Worm (Caenorhabditis elegans) whole organism, mixed stage, embryonic: ENCODE results near the gene F14E5.2.
A peak's percentile ranks its signal among the peaks of the same experiment; 100 is the strongest.

Experiments used
- M03D4.4 ChIP-seq: sonication (generic microtip); optimal IDR thresholded peaks from 2 replicates; lab custom pipeline; 2017; ENCODE audit warnings: mild to moderate bottlenecking, missing genetic modification characterization, missing compliant biosample characterization
- bed-3 ChIP-seq: fragments of 200-800 bp; sonication (Bioruptor generic); optimal IDR thresholded peaks from 3 replicates; lab custom pipeline; 2018; ENCODE audit warnings: mild to moderate bottlenecking, missing genetic modification characterization, moderate library complexity, missing compliant biosample characterization
- ceh-83 ChIP-seq: fragments of 200-800 bp; sonication (Bioruptor generic); optimal IDR thresholded peaks from 2 replicates; lab custom pipeline; 2018; ENCODE audit warnings: mild to moderate bottlenecking, missing genetic modification characterization, missing compliant biosample characterization
- ces-1 ChIP-seq: fragments of 150-350 bp; optimal IDR thresholded peaks from 2 replicates; lab custom pipeline; 2014; ENCODE audit warnings: missing biosample characterization, missing genetic modification reagents, missing genetic modification characterization
- cnd-1 ChIP-seq: fragments of 200-800 bp; sonication (Bioruptor generic); optimal IDR thresholded peaks from 2 replicates; lab custom pipeline; 2018; ENCODE audit warnings: mild to moderate bottlenecking, missing genetic modification characterization, missing compliant biosample characterization
- drap-1 ChIP-seq: fragments of 200-800 bp; sonication (Bioruptor generic); optimal IDR thresholded peaks from 3 replicates; lab custom pipeline; 2018; ENCODE audit warnings: mild to moderate bottlenecking, missing genetic modification characterization, missing compliant biosample characterization
- elt-1 ChIP-seq: sonication (generic microtip); optimal IDR thresholded peaks from 2 replicates; lab custom pipeline; 2017; ENCODE audit warnings: missing genetic modification characterization, mild to moderate bottlenecking, missing compliant biosample characterization, antibody characterized with exemption, moderate library complexity, borderline replicate concordance; ENCODE audit not compliant: insufficient read depth
- elt-3 ChIP-seq: fragments of 150-350 bp; optimal IDR thresholded peaks from 2 replicates; lab custom pipeline; 2014; ENCODE audit warnings: missing biosample characterization, missing genetic modification characterization
- flh-1 ChIP-seq: fragments of 200-800 bp; sonication (Bioruptor generic); optimal IDR thresholded peaks from 2 replicates; lab custom pipeline; 2018; ENCODE audit warnings: mild to moderate bottlenecking, missing genetic modification characterization, moderate library complexity, missing compliant biosample characterization
- lin-13 ChIP-seq: fragments of 150-350 bp; optimal IDR thresholded peaks from 2 replicates; lab custom pipeline; 2014; ENCODE audit warnings: missing biosample characterization, missing genetic modification characterization
- lin-32 ChIP-seq: fragments of 200-800 bp; sonication (Bioruptor generic); optimal IDR thresholded peaks from 2 replicates; lab custom pipeline; 2018; ENCODE audit warnings: mild to moderate bottlenecking, missing genetic modification characterization, missing compliant biosample characterization
- lsy-2 ChIP-seq: fragments of 150-350 bp; optimal IDR thresholded peaks from 2 replicates; lab custom pipeline; 2014; ENCODE audit warnings: missing biosample characterization, missing genetic modification characterization
- mab-5 ChIP-seq: fragments of 150-350 bp; optimal IDR thresholded peaks from 2 replicates; lab custom pipeline; 2014; ENCODE audit warnings: missing biosample characterization, missing genetic modification characterization
- mep-1 ChIP-seq: fragments of 150-350 bp; optimal IDR thresholded peaks from 2 replicates; lab custom pipeline; 2017; ENCODE audit warnings: missing biosample characterization, missing genetic modification reagents, missing genetic modification characterization, inconsistent platforms
- mls-2 ChIP-seq: sonication (generic microtip); optimal IDR thresholded peaks from 2 replicates; lab custom pipeline; 2016; ENCODE audit warnings: mild to moderate bottlenecking, missing genetic modification characterization, moderate library complexity, missing compliant biosample characterization
- nhr-12 ChIP-seq: fragments of 150-350 bp; optimal IDR thresholded peaks from 2 replicates; lab custom pipeline; 2014; ENCODE audit warnings: missing biosample characterization, missing genetic modification characterization
- nhr-2 ChIP-seq: fragments of 150-350 bp; optimal IDR thresholded peaks from 2 replicates; lab custom pipeline; 2014; ENCODE audit warnings: missing biosample characterization, missing genetic modification characterization
- nhr-237 ChIP-seq: fragments of 150-350 bp; optimal IDR thresholded peaks from 2 replicates; lab custom pipeline; 2014; ENCODE audit warnings: missing biosample characterization, missing genetic modification characterization
- nhr-28 ChIP-seq: fragments of 150-350 bp; optimal IDR thresholded peaks from 2 replicates; lab custom pipeline; 2014; ENCODE audit warnings: missing biosample characterization, missing genetic modification characterization
- nhr-76 ChIP-seq: sonication (generic microtip); optimal IDR thresholded peaks from 2 replicates; lab custom pipeline; 2017; ENCODE audit warnings: missing biosample characterization, missing genetic modification characterization
- pha-4 ChIP-seq: fragments of 150-350 bp; optimal IDR thresholded peaks from 2 replicates; lab custom pipeline; 2018; ENCODE audit warnings: missing biosample characterization, missing genetic modification reagents, missing genetic modification characterization
- sem-2 ChIP-seq: fragments of 200-800 bp; sonication (Bioruptor generic); optimal IDR thresholded peaks from 2 replicates; lab custom pipeline; 2018; ENCODE audit warnings: mild to moderate bottlenecking, missing genetic modification characterization, missing compliant biosample characterization
- snpc-4 ChIP-seq: fragments of 150-350 bp; optimal IDR thresholded peaks from 2 replicates; lab custom pipeline; 2014; ENCODE audit warnings: missing biosample characterization, missing genetic modification characterization
- sptf-1 ChIP-seq: sonication (generic microtip); optimal IDR thresholded peaks from 2 replicates; lab custom pipeline; 2017; ENCODE audit warnings: mild to moderate bottlenecking, missing genetic modification characterization, moderate library complexity, missing compliant biosample characterization
- tbx-8 ChIP-seq: fragments of 200-800 bp; sonication (Bioruptor generic); optimal IDR thresholded peaks from 2 replicates; lab custom pipeline; 2018; ENCODE audit warnings: mild to moderate bottlenecking, missing genetic modification characterization, moderate library complexity, missing compliant biosample characterization
- unc-120 ChIP-seq: sonication (generic microtip); optimal IDR thresholded peaks from 2 replicates; lab custom pipeline; 2017; ENCODE audit warnings: missing genetic modification characterization, missing compliant biosample characterization; ENCODE audit not compliant: poor library complexity, severe bottlenecking
- unc-39 ChIP-seq: fragments of 150-350 bp; optimal IDR thresholded peaks from 2 replicates; lab custom pipeline; 2014; ENCODE audit warnings: missing biosample characterization, missing genetic modification characterization
- unc-62 ChIP-seq: fragments of 150-350 bp; optimal IDR thresholded peaks from 2 replicates; lab custom pipeline; 2014; ENCODE audit warnings: missing biosample characterization, missing genetic modification reagents, missing genetic modification characterization
- zip-8 ChIP-seq: fragments of 150-350 bp; optimal IDR thresholded peaks from 2 replicates; lab custom pipeline; 2014; ENCODE audit warnings: missing biosample characterization, missing genetic modification characterization
- ztf-11 ChIP-seq: fragments of 150-350 bp; optimal IDR thresholded peaks from 2 replicates; lab custom pipeline; 2014; ENCODE audit warnings: missing biosample characterization, missing genetic modification characterization

The F14E5.2 gene

DNA sequence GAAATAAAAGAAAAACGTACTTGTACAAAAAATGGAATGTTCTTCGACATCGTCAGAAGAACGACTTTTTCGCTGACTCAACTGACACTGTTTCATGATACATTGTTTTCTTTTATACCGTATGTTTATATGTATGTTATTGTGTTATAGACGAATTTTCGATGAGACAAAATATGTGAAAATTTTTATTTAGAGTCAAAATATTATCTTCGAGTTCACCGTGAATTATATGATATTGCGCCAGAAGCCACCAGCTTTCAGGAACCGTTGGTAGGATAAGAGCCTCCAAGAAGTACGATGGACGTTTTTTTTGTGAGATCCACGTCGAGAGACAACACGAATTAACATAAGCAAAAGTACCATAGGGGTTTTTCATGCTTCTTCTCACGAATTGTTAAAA lies 27.4 kb upstream of the F14E5.2 start, which contains the start of gene F22B5.6:
Gene F22B5.6 (minus strand): TSS at position 101 of the 400 bp plus-strand sequence.
- TF ChIP-seq lin-13 (tag; lab: Kevin White, UChicago) (no peak), elt-3 (tag; lab: Kevin White, UChicago) (no peak), nhr-2 (no peak)

DNA sequence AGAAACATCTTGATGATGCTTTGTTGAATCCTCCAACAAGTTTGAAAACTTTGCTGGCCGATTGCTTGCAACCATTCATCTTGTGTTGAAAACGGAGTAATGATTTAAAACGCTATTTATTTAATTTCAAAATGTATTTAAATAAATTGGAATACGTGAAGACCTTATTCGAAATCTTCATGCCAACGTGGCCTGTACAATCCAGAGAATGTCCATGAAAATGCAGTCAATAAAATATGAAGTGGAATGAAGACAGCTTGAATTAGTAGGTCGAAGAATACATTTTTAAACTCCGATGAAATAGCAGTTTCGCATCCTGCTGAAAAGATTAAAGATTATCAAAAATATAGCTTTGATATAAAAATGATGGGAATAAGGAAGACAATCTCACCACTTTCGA lies 25.9 kb upstream of the F14E5.2 start, which contains the start of gene F22B5.5:
Gene F22B5.5 (minus strand): TSS at position 101 of the 400 bp plus-strand sequence.
- no peak for TF ChIP-seq sem-2 (GFP tag; lab: Kevin White, UChicago)
- no peak for TF ChIP-seq lin-32 (GFP tag; lab: Kevin White, UChicago)
- TF ChIP-seq lin-13 (tag; lab: Kevin White, UChicago) = no peak
- TF ChIP-seq snpc-4 (tag; lab: Kevin White, UChicago) = no peak
- no peak for TF ChIP-seq bed-3 (GFP tag; lab: Kevin White, UChicago)
- TF ChIP-seq tbx-8 (GFP tag; lab: Kevin White, UChicago) = no peak
- no peak for TF ChIP-seq flh-1
- TF ChIP-seq elt-3 (tag; lab: Kevin White, UChicago) = no peak
- no peak for TF ChIP-seq cnd-1 (tag; lab: Kevin White, UChicago)
- no peak for TF ChIP-seq unc-62 (GFP tag; lab: Kevin White, UChicago)
- no peak for TF ChIP-seq ceh-83
- TF ChIP-seq elt-1 (tag; lab: Kevin White, UChicago) = no peak
- TF ChIP-seq mep-1 (tag; lab: Kevin White, UChicago) = no peak
- no peak for TF ChIP-seq nhr-237 (tag; lab: Kevin White, UChicago)
- no peak for TF ChIP-seq nhr-2
- TF ChIP-seq mls-2 = no peak
- no peak for TF ChIP-seq mab-5

DNA sequence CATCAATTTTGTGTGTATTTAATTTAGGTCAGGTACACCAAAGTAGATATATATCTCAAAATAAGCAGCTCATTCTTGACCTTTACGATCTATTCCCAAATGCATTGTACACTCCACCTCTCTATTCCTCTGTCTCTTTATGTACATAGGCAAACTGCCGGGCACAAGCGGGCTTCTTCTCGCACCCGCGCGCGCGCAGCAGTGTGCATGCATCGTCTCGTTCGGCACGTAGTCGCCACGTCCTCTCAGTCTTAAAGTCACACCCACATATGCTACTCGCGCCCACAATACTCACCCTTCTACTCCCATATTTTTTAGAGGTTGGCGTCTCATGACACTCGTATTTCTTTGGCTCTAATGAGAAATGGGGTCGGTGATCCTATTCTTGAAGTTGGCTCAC lies 22.8 kb upstream of the F14E5.2 start:
- peak; percentile 60 for TF ChIP-seq pha-4 (tag; lab: Kevin White, UChicago)
- TF ChIP-seq ceh-83 = no peak
- TF ChIP-seq, all 35 proteins: peak for 1

- no peak for TF ChIP-seq lsy-2 (tag; lab: Kevin White, UChicago)
- TF ChIP-seq elt-3 (tag; lab: Kevin White, UChicago) = no peak
- no peak for TF ChIP-seq ces-1 (GFP tag; lab: Kevin White, UChicago)
- no peak for TF ChIP-seq unc-39
- TF ChIP-seq ztf-11 = no peak
- no peak for TF ChIP-seq drap-1
- no peak for TF ChIP-seq sem-2 (GFP tag; lab: Kevin White, UChicago)
- no peak for TF ChIP-seq flh-1
- no peak for TF ChIP-seq cnd-1 (tag; lab: Kevin White, UChicago)
- TF ChIP-seq pha-4 (tag; lab: Kevin White, UChicago) = no peak
- no peak for TF ChIP-seq nhr-12 (tag; lab: Kevin White, UChicago)
- TF ChIP-seq nhr-28 (tag; lab: Kevin White, UChicago) = no peak
- TF ChIP-seq mab-5 = no peak
- no peak for TF ChIP-seq snpc-4 (tag; lab: Kevin White, UChicago)
- TF ChIP-seq bed-3 (GFP tag; lab: Kevin White, UChicago) = no peak
- no peak for TF ChIP-seq mep-1 (tag; lab: Kevin White, UChicago)
- no peak for TF ChIP-seq sptf-1 (tag; lab: Kevin White, UChicago)
- TF ChIP-seq M03D4.4 = no peak
- TF ChIP-seq zip-8 (tag; lab: Kevin White, UChicago) = no peak
- TF ChIP-seq mls-2 = no peak
Measured at ce11 chrII:8450750-8451149, 22.1 kb upstream of the F14E5.2 start.

ce11 chrII:8449660-8450118 lies 21.0 kb upstream of the F14E5.2 start, which contains the start of gene F22B5.4:
F22B5.4 (plus strand) TSS chrII:8449710.
- TF ChIP-seq mls-2 (no peak), nhr-76 (tag; lab: Kevin White, UChicago) (no peak), M03D4.4 (no peak), lin-32 (GFP tag; lab: Kevin White, UChicago) (no peak), mab-5 (no peak), sem-2 (GFP tag; lab: Kevin White, UChicago) (no peak), tbx-8 (GFP tag; lab: Kevin White, UChicago) (no peak)

- TF ChIP-seq sem-2 (GFP tag; lab: Kevin White, UChicago) (no peak), nhr-2 (no peak), ceh-83 (no peak), mep-1 (tag; lab: Kevin White, UChicago) (no peak), bed-3 (GFP tag; lab: Kevin White, UChicago) (no peak), sptf-1 (tag; lab: Kevin White, UChicago) (no peak), nhr-28 (tag; lab: Kevin White, UChicago) (no peak), unc-120 (tag; lab: Kevin White, UChicago) (no peak), lin-13 (tag; lab: Kevin White, UChicago) (no peak), elt-1 (tag; lab: Kevin White, UChicago) (no peak), pha-4 (tag; lab: Kevin White, UChicago) (no peak), M03D4.4 (no peak)
Measured at ce11 chrII:8446731-8447130, 18.1 kb upstream of the F14E5.2 start, which contains the start of gene cut-3. cut-3 (minus strand) TSS chrII:8446831.
